Fruit fly (Drosophila melanogaster) whole organism, prepupa: ENCODE measurements around the gene CG32486.

Source experiments
- CG10631 ChIP-seq: fragments of 200-800 bp; sonication (Bioruptor generic); optimal IDR thresholded peaks from 2 replicates; lab custom pipeline; 2016; ENCODE audit warnings: missing biosample characterization, missing genetic modification characterization
- CG11902 ChIP-seq: fragments of 200-800 bp; sonication (Bioruptor generic); optimal IDR thresholded peaks from 3 replicates; lab custom pipeline; 2016; ENCODE audit warnings: missing biosample characterization, missing genetic modification characterization
- Eip75B ChIP-seq: fragments of 200-800 bp; sonication (Bioruptor generic); optimal IDR thresholded peaks from 3 replicates; lab custom pipeline; 2016; ENCODE audit warnings: missing biosample characterization, missing genetic modification characterization
- Lpt ChIP-seq: fragments of 200-800 bp; sonication (Bioruptor generic); optimal IDR thresholded peaks from 3 replicates; lab custom pipeline; 2016; ENCODE audit warnings: missing biosample characterization, missing genetic modification characterization
- Sox102F ChIP-seq: fragments of 200-800 bp; sonication (Bioruptor generic); optimal IDR thresholded peaks from 2 replicates; lab custom pipeline; 2016; ENCODE audit warnings: missing biosample characterization, mild to moderate bottlenecking, missing genetic modification characterization
- vri ChIP-seq: fragments of 200-800 bp; sonication (Bioruptor generic); optimal IDR thresholded peaks from 3 replicates; lab custom pipeline; 2016; ENCODE audit warnings: missing biosample characterization, mild to moderate bottlenecking, missing genetic modification characterization

- TF ChIP-seq vri (GFP tag; lab: Kevin White, UChicago) (peak; percentile 46), Sox102F (GFP tag; lab: Kevin White, UChicago) (no peak), Lpt (GFP tag; lab: Kevin White, UChicago) (no peak), Eip75B (GFP tag; lab: Kevin White, UChicago) (no peak), CG11902 (GFP tag; lab: Kevin White, UChicago) (no peak), CG10631 (no peak)
Measured at dm6 chr3L:3069774-3070173, 865 bp downstream of the CG32486 start.
